Fruit fly (Drosophila melanogaster) whole organism, adult: ENCODE measurements around the gene Gr98c.

Source experiments
- CG33017 ChIP-seq: fragments of 200-800 bp; sonication (Bioruptor generic); optimal IDR thresholded peaks from 2 replicates; lab custom pipeline; 2018; ENCODE audit warnings: missing biosample characterization, mild to moderate bottlenecking, missing genetic modification characterization, moderate library complexity
- CG5204 ChIP-seq: fragments of 200-800 bp; sonication (Bioruptor generic); optimal IDR thresholded peaks from 2 replicates; lab custom pipeline; 2016; ENCODE audit warnings: missing biosample characterization, missing genetic modification characterization
- CG7045 ChIP-seq: fragments of 200-800 bp; sonication (Bioruptor generic); optimal IDR thresholded peaks from 2 replicates; lab custom pipeline; 2017; ENCODE audit warnings: missing biosample characterization, mild to moderate bottlenecking, missing genetic modification characterization
- CG7101 ChIP-seq: fragments of 200-800 bp; sonication (Bioruptor generic); optimal IDR thresholded peaks from 2 replicates; lab custom pipeline; 2018; ENCODE audit warnings: missing biosample characterization, mild to moderate bottlenecking, missing genetic modification characterization, moderate library complexity
- Crg-1 ChIP-seq: fragments of 200-800 bp; sonication (Bioruptor generic); optimal IDR thresholded peaks from 2 replicates; lab custom pipeline; 2016; ENCODE audit warnings: missing biosample characterization, missing genetic modification characterization
- bab1 ChIP-seq: fragments of 200-800 bp; sonication (Bioruptor generic); optimal IDR thresholded peaks from 3 replicates; lab custom pipeline; 2019; ENCODE audit warnings: missing biosample characterization, mild to moderate bottlenecking, missing genetic modification characterization, moderate library complexity
- cnc ChIP-seq, 2 experiments: fragments of >200 bp; optimal IDR thresholded peaks; 2 replicates each; lab custom pipeline; 2017
- kay ChIP-seq: fragments of 200-800 bp; sonication (Bioruptor generic); peaks from one replicate; lab custom pipeline; 2016; ENCODE audit warnings: missing biosample characterization, missing genetic modification characterization, borderline replicate concordance
- pad ChIP-seq: fragments of 200-800 bp; sonication (Bioruptor generic); optimal IDR thresholded peaks from 3 replicates; lab custom pipeline; 2017; ENCODE audit warnings: missing biosample characterization, missing genetic modification characterization, mild to moderate bottlenecking, moderate library complexity, missing genetic modification reagents

- no peak for TF ChIP-seq CG33017 (tag; lab: Kevin White, UChicago)
- TF ChIP-seq bab1 (GFP tag; lab: Kevin White, UChicago): no peak
- no peak for TF ChIP-seq Crg-1
- no peak for TF ChIP-seq CG5204
- no peak for TF ChIP-seq cnc (optimal IDR thresholded peaks at IDR 0.05; lab: Kevin White, UChicago)
- no peak for TF ChIP-seq CG7045
- peak; percentile 59 for TF ChIP-seq kay (GFP tag; lab: Kevin White, UChicago)
- no peak for TF ChIP-seq CG7101 (tag; lab: Kevin White, UChicago)
- no peak for TF ChIP-seq pad (GFP tag; lab: Kevin White, UChicago)
These were observed 24.3 kb downstream of the Gr98c start for dm6 chr3R:27568545-27568944.
